Worm (Caenorhabditis elegans): Measurements from ENCODE around the gene dbl-1.

dbl-1 gene

DNA sequence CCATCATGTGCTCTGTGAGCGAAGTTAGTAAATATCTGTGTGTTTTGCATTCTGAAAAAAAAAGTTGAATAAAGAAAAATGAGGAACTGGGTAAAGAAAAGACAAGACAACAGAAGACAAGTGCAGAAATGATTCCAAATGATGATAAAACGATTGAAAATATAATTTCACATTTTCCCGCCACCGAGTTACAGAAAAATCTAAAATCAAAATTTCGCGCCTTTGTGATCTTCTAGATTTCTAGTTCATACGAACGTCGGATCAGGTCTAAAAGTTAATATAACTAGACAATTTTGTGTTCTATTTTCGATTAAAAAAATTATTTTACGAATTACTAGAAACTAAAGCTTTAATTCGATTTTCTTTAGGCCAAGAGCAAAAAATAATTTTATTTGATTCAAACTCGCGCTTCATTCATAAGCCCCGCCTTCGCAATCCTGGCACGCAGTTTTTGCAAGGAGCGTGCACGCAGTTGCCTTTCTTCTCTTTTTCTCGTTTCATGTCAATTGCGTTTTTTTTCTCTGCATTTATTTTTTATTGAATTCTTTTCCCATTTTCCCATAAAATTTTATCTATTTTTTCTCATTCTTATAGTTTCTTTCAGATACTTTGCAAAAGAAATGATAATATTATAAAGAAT is 27.0 kb downstream of the dbl-1 start, which contains the start of the genes spn-4 and spe-39 (continued):
- TF ChIP-seq fos-1 (tag; optimal IDR thresholded peaks at IDR 0.05) = no peak
- no peak for TF ChIP-seq F10B5.3 (tag; optimal IDR thresholded peaks at IDR 0.05)
- peak; percentile 93 for TF ChIP-seq mes-2 (tag; optimal IDR thresholded peaks at IDR 0.05; ENCODE audit: poor library complexity, severe bottlenecking)
- 0 out of 2 replicates have a peak, but pooled peaks have one; percentile 51 for TF ChIP-seq snpc-1.2 (GFP tag; IDR thresholded peaks at IDR 0.05)
- TF ChIP-seq nhr-10 (tag; optimal IDR thresholded peaks at IDR 0.05) = no peak
- TF ChIP-seq aha-1 (tag) = no peak
- no peak for TF ChIP-seq nhr-48 (tag; optimal IDR thresholded peaks at IDR 0.05)
- peak; percentile 43; the same call in 1 of the 2 replicates for TF ChIP-seq lin-1 (GFP tag; IDR thresholded peaks at IDR 0.05)
- no peak for TF ChIP-seq nhr-25 (tag; optimal IDR thresholded peaks at IDR 0.05; ENCODE audit: borderline replicate concordance, insufficient read depth)
- no peak for TF ChIP-seq nhr-102 (tag; optimal IDR thresholded peaks at IDR 0.05)
- TF ChIP-seq ztf-7 (tag; optimal IDR thresholded peaks at IDR 0.05) = no peak
- peak; percentile 57 for TF ChIP-seq duxl-1 (tag; optimal IDR thresholded peaks at IDR 0.05; ENCODE audit: poor library complexity)
- TF ChIP-seq mdt-29 (GFP tag; IDR thresholded peaks at IDR 0.05) = no peak
- no peak for TF ChIP-seq zip-2 (tag; optimal IDR thresholded peaks at IDR 0.05)
- TF ChIP-seq daf-8 (GFP tag; IDR thresholded peaks at IDR 0.05) = no peak
- TF ChIP-seq daf-16 (GFP tag; optimal IDR thresholded peaks at IDR 0.05) = peak in 1 of 2 experiments; percentile 17
- TF ChIP-seq daf-16 (tag; optimal IDR thresholded peaks at IDR 0.05) = no peak
- no peak for TF ChIP-seq hlh-30 (tag; optimal IDR thresholded peaks at IDR 0.05; ENCODE audit: insufficient read depth)
- no peak for TF ChIP-seq mxl-2 (GFP tag; conservative IDR thresholded peaks at IDR 0.05)
- TF ChIP-seq daf-19 (GFP tag; conservative IDR thresholded peaks at IDR 0.05) = no peak
- no peak for TF ChIP-seq egl-43 (GFP tag; IDR thresholded peaks at IDR 0.05)
- peak; percentile 1 for TF ChIP-seq nhr-28 (tag; optimal IDR thresholded peaks at IDR 0.05)
- no peak for TF ChIP-seq ceh-28 (tag; optimal IDR thresholded peaks at IDR 0.05)
- peak; percentile 13 for TF ChIP-seq F49E8.2 (tag; optimal IDR thresholded peaks at IDR 0.05; ENCODE audit: borderline replicate concordance)
- TF ChIP-seq dmd-9 (GFP tag; IDR thresholded peaks at IDR 0.05) = 0 out of 2 replicates have a peak, but pooled peaks have one; percentile 6
- TF ChIP-seq nhr-11 (tag; optimal IDR thresholded peaks at IDR 0.05) = no peak
- TF ChIP-seq lin-39 (tag; optimal IDR thresholded peaks at IDR 0.05) = no peak
- peak; percentile 33 for TF ChIP-seq unc-130 (GFP tag; optimal IDR thresholded peaks at IDR 0.05)
- TF ChIP-seq mdl-1 (tag; optimal IDR thresholded peaks at IDR 0.05) = peak in 1 of 2 experiments; percentile 16
- no peak for TF ChIP-seq zfp-3 (GFP tag; conservative IDR thresholded peaks at IDR 0.05)
- TF ChIP-seq cey-2 (tag; optimal IDR thresholded peaks at IDR 0.05; ENCODE audit: borderline replicate concordance, insufficient read depth) = no peak
- TF ChIP-seq nhr-77 (tag; optimal IDR thresholded peaks at IDR 0.05) = peak; percentile 26
- no peak for TF ChIP-seq mxl-3 (GFP tag; optimal IDR thresholded peaks at IDR 0.05)
- peak; percentile 13 for TF ChIP-seq T20F7.1 (GFP tag; optimal IDR thresholded peaks at IDR 0.05)
- TF ChIP-seq hmg-1.1 (GFP tag; IDR thresholded peaks at IDR 0.05) = peak; percentile 70; the same call in 1 of the 2 replicates
- no peak for TF ChIP-seq nhr-42 (GFP tag; IDR thresholded peaks at IDR 0.05)
- no peak for TF ChIP-seq lin-15B (tag; optimal IDR thresholded peaks at IDR 0.05)
- TF ChIP-seq F26F4.8 (GFP tag; conservative IDR thresholded peaks at IDR 0.05) = no peak
- TF ChIP-seq zfp-2 (tag; optimal IDR thresholded peaks at IDR 0.05) = no peak
- TF ChIP-seq lsy-2 (tag; optimal IDR thresholded peaks at IDR 0.05) = peak in 1 of 2 experiments; percentile 77
- no peak for TF ChIP-seq ceh-32 (tag; optimal IDR thresholded peaks at IDR 0.05; ENCODE audit: poor library complexity)
- TF ChIP-seq unc-62 (GFP tag; optimal IDR thresholded peaks at IDR 0.05 in 1 of 2) = no peak
- no peak for TF ChIP-seq unc-62 (tag; optimal IDR thresholded peaks at IDR 0.05)
- TF ChIP-seq gei-8 (GFP tag; optimal IDR thresholded peaks at IDR 0.05) = no peak
- TF ChIP-seq spr-1 (tag; optimal IDR thresholded peaks at IDR 0.05) = peak; percentile 36
- TF ChIP-seq tra-1 (GFP tag; IDR thresholded peaks at IDR 0.05) = no peak
- no peak for TF ChIP-seq ceh-82 (tag; optimal IDR thresholded peaks at IDR 0.05)
- no peak for TF ChIP-seq lir-3 (tag; optimal IDR thresholded peaks at IDR 0.05)
- no peak for TF ChIP-seq nhr-111 (GFP tag; optimal IDR thresholded peaks at IDR 0.05)
- TF ChIP-seq dmd-8 (GFP tag; IDR thresholded peaks at IDR 0.05) = no peak
